Worm (Caenorhabditis elegans) whole organism, L3 larva: Measurements from ENCODE around the gene idpc-5.

Experiments used
- ZK546.5 ChIP-seq: sonication (generic microtip); optimal IDR thresholded peaks from 2 replicates; lab custom pipeline; 2017; ENCODE audit warnings: missing biosample characterization, missing genetic modification characterization
- aly-2 ChIP-seq: fragments of 150-350 bp; optimal IDR thresholded peaks from 2 replicates; lab custom pipeline; 2014; ENCODE audit warnings: missing biosample characterization, missing genetic modification characterization
- ceh-16 ChIP-seq: sonication (generic microtip); optimal IDR thresholded peaks from 2 replicates; lab custom pipeline; 2017; ENCODE audit warnings: missing biosample characterization, missing genetic modification characterization
- ceh-28 ChIP-seq: fragments of 150-350 bp; optimal IDR thresholded peaks from 2 replicates; lab custom pipeline; 2014; ENCODE audit warnings: missing biosample characterization, missing genetic modification reagents, missing genetic modification characterization
- ceh-82 ChIP-seq: fragments of 150-350 bp; optimal IDR thresholded peaks from 2 replicates; lab custom pipeline; 2014; ENCODE audit warnings: missing biosample characterization, missing genetic modification characterization
- ceh-9 ChIP-seq: sonication (generic microtip); optimal IDR thresholded peaks from 2 replicates; lab custom pipeline; 2018; ENCODE audit warnings: missing biosample characterization, missing genetic modification characterization
- daf-12 ChIP-seq: fragments of 150-350 bp; optimal IDR thresholded peaks from 2 replicates; lab custom pipeline; 2014; ENCODE audit warnings: missing biosample characterization, missing genetic modification reagents, missing genetic modification characterization
- egl-27 ChIP-seq: sonication (generic microtip); optimal IDR thresholded peaks from 4 replicates; lab custom pipeline; 2017; ENCODE audit warnings: missing biosample characterization, missing genetic modification reagents, missing genetic modification characterization
- egl-5 ChIP-seq: fragments of 150-350 bp; optimal IDR thresholded peaks from 2 replicates; lab custom pipeline; 2017; ENCODE audit warnings: missing biosample characterization, missing genetic modification reagents, missing genetic modification characterization, inconsistent platforms
- elt-2 ChIP-seq: sonication (generic microtip); optimal IDR thresholded peaks from 2 replicates; lab custom pipeline; 2016; ENCODE audit warnings: missing genetic modification reagents, mild to moderate bottlenecking, missing genetic modification characterization, missing compliant biosample characterization
- eor-1 ChIP-seq, 2 experiments: fragments of 150-350 bp; optimal IDR thresholded peaks; 2 replicates each; lab custom pipeline; 2014 to 2018; ENCODE audit warnings: missing biosample characterization in 2 of 2, missing genetic modification characterization in 2 of 2
- fkh-10 ChIP-seq: sonication (generic microtip); optimal IDR thresholded peaks from 2 replicates; lab custom pipeline; 2017; ENCODE audit warnings: missing biosample characterization, missing genetic modification reagents, missing genetic modification characterization
- fkh-2 ChIP-seq: fragments of 150-350 bp; optimal IDR thresholded peaks from 2 replicates; lab custom pipeline; 2014; ENCODE audit warnings: missing biosample characterization, missing genetic modification reagents, missing genetic modification characterization
- fos-1 ChIP-seq: fragments of 150-350 bp; optimal IDR thresholded peaks from 2 replicates; lab custom pipeline; 2014; ENCODE audit warnings: missing biosample characterization, missing genetic modification characterization
- jun-1 ChIP-seq: fragments of 150-350 bp; optimal IDR thresholded peaks from 2 replicates; lab custom pipeline; 2014; ENCODE audit warnings: missing biosample characterization, missing genetic modification reagents, missing genetic modification characterization
- lin-15B ChIP-seq: fragments of 150-350 bp; optimal IDR thresholded peaks from 2 replicates; lab custom pipeline; 2014; ENCODE audit warnings: missing biosample characterization, missing genetic modification characterization
- lin-39 ChIP-seq: fragments of 150-350 bp; optimal IDR thresholded peaks from 2 replicates; lab custom pipeline; 2018; ENCODE audit warnings: missing biosample characterization, missing genetic modification reagents, missing genetic modification characterization
- lsy-12 ChIP-seq: sonication (generic microtip); optimal IDR thresholded peaks from 2 replicates; lab custom pipeline; 2016; ENCODE audit warnings: mild to moderate bottlenecking, missing genetic modification characterization, missing compliant biosample characterization
- mdl-1 ChIP-seq: fragments of 150-350 bp; optimal IDR thresholded peaks from 2 replicates; lab custom pipeline; 2014; ENCODE audit warnings: missing biosample characterization, missing genetic modification characterization
- mml-1 ChIP-seq: fragments of 150-350 bp; sonication (generic microtip); optimal IDR thresholded peaks from 3 replicates; lab custom pipeline; 2014; ENCODE audit warnings: missing biosample characterization, missing genetic modification characterization
- nfya-1 ChIP-seq: sonication (generic microtip); optimal IDR thresholded peaks from 2 replicates; lab custom pipeline; 2017; ENCODE audit warnings: missing genetic modification characterization, mild to moderate bottlenecking, missing compliant biosample characterization, antibody characterized with exemption, moderate library complexity; ENCODE audit not compliant: insufficient read depth
- nhr-11 ChIP-seq: fragments of 150-350 bp; optimal IDR thresholded peaks from 2 replicates; lab custom pipeline; 2014; ENCODE audit warnings: missing biosample characterization, missing genetic modification characterization
- nhr-12 ChIP-seq: fragments of 150-350 bp; optimal IDR thresholded peaks from 2 replicates; lab custom pipeline; 2014; ENCODE audit warnings: missing biosample characterization, missing genetic modification characterization
- nhr-237 ChIP-seq: fragments of 150-350 bp; optimal IDR thresholded peaks from 2 replicates; lab custom pipeline; 2014; ENCODE audit warnings: missing biosample characterization, missing genetic modification characterization
- nhr-25 ChIP-seq: sonication (generic microtip); optimal IDR thresholded peaks from 2 replicates; lab custom pipeline; 2017; ENCODE audit warnings: missing biosample characterization, missing genetic modification characterization
- nhr-28 ChIP-seq: fragments of 150-350 bp; optimal IDR thresholded peaks from 2 replicates; lab custom pipeline; 2014; ENCODE audit warnings: missing biosample characterization, missing genetic modification characterization
- nhr-43 ChIP-seq: sonication (generic microtip); optimal IDR thresholded peaks from 2 replicates; lab custom pipeline; 2016; ENCODE audit warnings: mild to moderate bottlenecking, missing genetic modification characterization, missing compliant biosample characterization; ENCODE audit not compliant: poor library complexity, severe bottlenecking
- nhr-67 ChIP-seq: fragments of 150-350 bp; optimal IDR thresholded peaks from 2 replicates; lab custom pipeline; 2014; ENCODE audit warnings: missing biosample characterization, missing genetic modification characterization
- pha-4 ChIP-seq: fragments of 150-350 bp; optimal IDR thresholded peaks from 2 replicates; lab custom pipeline; 2014; ENCODE audit warnings: missing biosample characterization, missing genetic modification reagents, missing genetic modification characterization
- pqm-1 ChIP-seq: fragments of 150-350 bp; optimal IDR thresholded peaks from 2 replicates; lab custom pipeline; 2017; ENCODE audit warnings: missing biosample characterization, missing genetic modification characterization, inconsistent platforms
- skn-1 ChIP-seq: fragments of 150-350 bp; optimal IDR thresholded peaks from 2 replicates; lab custom pipeline; 2014; ENCODE audit warnings: missing biosample characterization, missing genetic modification characterization
- snpc-4 ChIP-seq: fragments of 150-350 bp; optimal IDR thresholded peaks from 2 replicates; lab custom pipeline; 2014; ENCODE audit warnings: missing biosample characterization, missing genetic modification characterization
- tbx-2 ChIP-seq: sonication (generic microtip); optimal IDR thresholded peaks from 2 replicates; lab custom pipeline; 2016; ENCODE audit warnings: mild to moderate bottlenecking, missing genetic modification characterization, missing compliant biosample characterization
- zag-1 ChIP-seq: fragments of 150-350 bp; optimal IDR thresholded peaks from 2 replicates; lab custom pipeline; 2014; ENCODE audit warnings: missing biosample characterization, missing genetic modification characterization
- ztf-11 ChIP-seq: fragments of 150-350 bp; optimal IDR thresholded peaks from 2 replicates; lab custom pipeline; 2014; ENCODE audit warnings: missing biosample characterization, missing genetic modification characterization
- ztf-4 ChIP-seq: fragments of 150-350 bp; optimal IDR thresholded peaks from 2 replicates; lab custom pipeline; 2014; ENCODE audit warnings: missing biosample characterization, missing genetic modification characterization

idpc-5 gene

DNA sequence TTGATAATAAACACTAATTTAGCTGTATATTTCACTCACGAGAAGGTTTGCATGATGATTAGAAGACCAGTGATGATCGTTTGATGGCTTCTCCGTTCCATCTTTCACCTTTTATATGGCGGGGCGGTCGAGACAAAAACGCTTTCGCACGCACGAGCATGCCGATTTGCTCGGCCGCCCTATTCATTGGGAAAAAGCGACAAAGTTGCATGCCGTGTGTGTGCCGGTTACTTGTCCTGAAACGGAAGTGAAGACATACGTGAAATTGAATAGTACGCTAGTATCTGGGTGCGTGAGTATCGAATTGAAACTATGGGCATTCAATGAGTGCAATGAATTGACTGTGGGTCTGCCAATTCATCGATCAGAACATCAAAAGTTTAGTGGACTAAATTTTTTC, at the start of gene idpc-5:
Gene idpc-5, minus strand, starts transcription at position 101 of the 400 bp plus-strand sequence.
- TF ChIP-seq mml-1 (tag; lab: Kevin White, UChicago) (no peak), ceh-9 (tag; lab: Kevin White, UChicago) (no peak), fkh-2 (tag; lab: Kevin White, UChicago) (no peak), elt-2 (tag; lab: Kevin White, UChicago) (no peak), jun-1 (no peak), snpc-4 (tag; lab: Kevin White, UChicago) (no peak), egl-5 (tag; lab: Kevin White, UChicago) (no peak), nfya-1 (tag; lab: Kevin White, UChicago) (no peak), ceh-28 (tag; lab: Kevin White, UChicago) (no peak), mdl-1 (no peak), ztf-11 (tag; lab: Kevin White, UChicago) (no peak), tbx-2 (no peak), egl-27 (tag; lab: Kevin White, UChicago) (no peak), lsy-12 (no peak), pha-4 (tag; lab: Kevin White, UChicago) (no peak), nhr-237 (no peak), nhr-43 (no peak)

DNA sequence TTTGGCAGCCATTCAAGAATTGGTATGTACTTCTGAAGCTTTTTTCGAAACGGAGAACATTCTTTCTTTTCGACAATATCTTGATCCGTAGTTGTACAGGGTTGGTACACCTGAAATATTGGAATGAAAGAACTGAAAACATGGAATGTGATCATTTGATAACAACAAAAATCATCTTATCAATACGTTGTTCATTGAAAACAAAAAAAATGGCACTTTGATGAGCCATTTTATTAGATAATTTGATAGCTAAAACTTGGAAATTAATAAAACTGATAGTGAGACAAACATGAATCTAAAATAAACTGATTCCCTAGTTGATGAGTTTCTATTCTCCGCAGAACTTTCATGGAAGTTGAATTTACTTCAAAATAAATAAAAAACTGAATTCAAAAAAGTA, 49.8 kb upstream of the idpc-5 start:
- TF ChIP-seq jun-1 = no peak
- TF ChIP-seq elt-2 (tag; lab: Kevin White, UChicago) = peak; percentile 70

DNA sequence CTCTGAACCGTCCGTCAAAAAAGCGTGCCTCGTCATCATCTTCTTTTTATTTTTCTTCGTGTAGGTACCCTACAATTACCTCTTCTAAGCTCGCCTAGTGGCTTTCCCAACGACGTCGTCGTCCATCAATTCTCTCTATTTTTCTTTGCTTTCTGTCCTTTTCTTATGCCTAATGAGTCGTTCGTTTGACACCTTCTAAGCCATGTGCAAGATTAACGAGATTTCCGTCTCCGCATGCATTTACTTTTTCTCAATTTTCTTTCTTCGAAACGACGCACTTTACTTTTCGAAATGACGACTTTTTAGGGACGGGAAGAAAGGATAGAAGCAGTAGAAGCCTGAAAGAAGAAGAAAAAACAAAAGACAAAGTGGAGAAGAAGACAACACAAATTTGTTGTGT, 43.7 kb upstream of the idpc-5 start, which contains the start of gene ZK287.1:
Gene ZK287.1, plus strand, starts transcription at position 301 of the 400 bp plus-strand sequence.
- TF ChIP-seq lin-39 (tag; lab: Kevin White, UChicago) (peak; percentile 15), fkh-2 (tag; lab: Kevin White, UChicago) (no peak), nfya-1 (tag; lab: Kevin White, UChicago) (peak; percentile 27)

DNA sequence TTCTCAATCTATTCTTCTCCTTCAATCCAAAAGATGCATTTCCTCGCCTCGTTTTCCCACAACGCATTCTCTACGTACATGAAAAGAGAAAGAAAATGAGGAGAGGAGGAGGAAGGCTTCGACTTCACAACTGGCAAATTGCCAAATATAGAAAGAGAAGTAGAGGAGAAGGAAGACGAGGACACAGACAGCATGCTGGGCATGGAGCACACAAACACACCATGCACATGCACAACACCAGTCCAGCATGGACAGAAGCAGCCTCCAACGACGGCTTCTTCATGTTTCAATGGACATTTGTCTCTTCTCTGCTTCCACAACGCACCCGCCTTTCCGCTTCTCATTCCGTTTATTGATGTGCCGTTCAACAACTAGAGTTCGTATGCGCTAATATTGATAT, 41.9 kb upstream of the idpc-5 start:
- TF ChIP-seq fos-1 (tag; lab: Kevin White, UChicago) (no peak), nhr-28 (tag; lab: Kevin White, UChicago) (no peak), lin-15B (tag; lab: Kevin White, UChicago) (peak; percentile 29), nfya-1 (tag; lab: Kevin White, UChicago) (peak; percentile 59), fkh-2 (tag; lab: Kevin White, UChicago) (no peak), ztf-11 (tag; lab: Kevin White, UChicago) (no peak), lin-39 (tag; lab: Kevin White, UChicago) (peak; percentile 74), ZK546.5 (tag; lab: Kevin White, UChicago) (no peak), eor-1 (tag; optimal IDR thresholded peaks at IDR 0.05; lab: Kevin White, UChicago) (no peak), ceh-16 (tag; lab: Kevin White, UChicago) (no peak), snpc-4 (tag; lab: Kevin White, UChicago) (no peak), fkh-10 (peak; percentile 78), mdl-1 (peak; percentile 43), ceh-28 (tag; lab: Kevin White, UChicago) (no peak)

DNA sequence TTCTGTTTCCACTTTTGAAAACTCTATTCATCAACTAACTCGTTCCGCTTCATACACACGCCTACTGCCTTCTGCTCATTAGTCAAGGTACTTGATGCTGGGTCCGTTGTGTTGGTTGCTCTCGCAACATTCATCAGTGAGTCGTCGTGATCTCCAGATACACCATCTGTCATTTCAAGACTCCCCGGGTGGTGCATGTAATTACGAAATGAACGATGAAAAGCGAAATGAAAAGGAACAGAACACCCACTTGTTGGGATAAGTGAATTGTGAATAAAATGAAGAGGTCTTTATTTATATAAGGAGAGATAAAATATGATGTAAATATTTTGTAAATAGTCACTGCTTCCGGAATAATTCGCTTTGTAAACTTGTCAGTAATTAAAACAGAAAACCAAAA, 41.2 kb upstream of the idpc-5 start:
- TF ChIP-seq ztf-11 (tag; lab: Kevin White, UChicago) (no peak), ztf-4 (tag; lab: Kevin White, UChicago) (no peak), nhr-237 (no peak), jun-1 (no peak), nhr-12 (tag; lab: Kevin White, UChicago) (no peak), fkh-10 (no peak), nhr-25 (tag; lab: Kevin White, UChicago) (no peak), skn-1 (tag; lab: Kevin White, UChicago) (no peak)

DNA sequence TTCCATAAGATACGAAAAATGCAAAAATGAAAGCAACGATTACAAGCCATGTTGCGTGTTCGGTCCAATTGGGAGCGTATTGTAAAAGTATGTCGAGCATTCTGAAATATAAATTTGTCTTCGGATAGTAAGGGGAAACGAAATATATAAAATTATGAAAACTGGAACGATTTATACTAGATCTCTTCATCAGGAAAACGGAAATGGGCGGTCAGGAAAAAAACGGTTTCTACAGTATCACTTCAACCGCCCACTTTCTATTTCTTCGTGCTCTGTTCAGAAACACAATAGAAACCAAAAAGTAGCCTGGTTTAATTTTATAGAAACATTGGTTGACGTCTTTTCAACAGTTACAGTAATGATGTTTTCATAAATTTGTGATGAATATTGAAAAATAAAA, 38.8 kb upstream of the idpc-5 start, which contains the start of gene pitr-4:
Gene pitr-4, minus strand, starts transcription at position 101 of the 400 bp plus-strand sequence.
- TF ChIP-seq egl-5 (tag; lab: Kevin White, UChicago) (no peak), ceh-82 (no peak), fkh-10 (no peak), pqm-1 (tag; lab: Kevin White, UChicago) (no peak), aly-2 (no peak), daf-12 (tag; lab: Kevin White, UChicago) (no peak), snpc-4 (tag; lab: Kevin White, UChicago) (no peak), nhr-11 (no peak), ceh-28 (tag; lab: Kevin White, UChicago) (no peak), lin-39 (tag; lab: Kevin White, UChicago) (no peak), tbx-2 (no peak), lin-15B (tag; lab: Kevin White, UChicago) (no peak), zag-1 (tag; lab: Kevin White, UChicago) (no peak), ceh-9 (tag; lab: Kevin White, UChicago) (no peak), nhr-67 (tag; lab: Kevin White, UChicago) (no peak)
